Fruit fly (Drosophila melanogaster): Measurements from ENCODE around the gene ouib.

The ouib gene

dm6 chr3R:8716551-8716879 lies 8.8 kb upstream of the ouib start:
- TF ChIP-seq grau (tag; optimal IDR thresholded peaks at IDR 0.05), result peak; percentile 75
- no peak for TF ChIP-seq Sin3A (optimal IDR thresholded peaks at IDR 0.05)
- TF ChIP-seq Taf1 (GFP tag; IDR thresholded peaks at IDR 0.05), result peak; percentile 17; the same call in 1 of the 2 replicates

- TF ChIP-seq Pdp1 (GFP tag; optimal IDR thresholded peaks at IDR 0.05), result peak in 1 of 2 experiments; percentile 41
- TF ChIP-seq Xrp1 (GFP tag; IDR thresholded peaks at IDR 0.05), result no peak
These were observed 6.9 kb upstream of the ouib start, which contains the start of gene Cks85A for dm6 chr3R:8718356-8718755. Gene Cks85A (minus strand): TSS chr3R:8718456.

dm6 chr3R:8718898-8719297 lies 6.4 kb upstream of the ouib start, which contains the start of gene CG11760:
Gene CG11760 (plus strand): TSS chr3R:8719198.
- TF ChIP-seq wor (GFP tag; IDR thresholded peaks at IDR 0.05) (no peak), jing (GFP tag; optimal IDR thresholded peaks at IDR 0.05) (no peak), CG14710 (tag; optimal IDR thresholded peaks at IDR 0.05) (no peak), dm (GFP tag; optimal IDR thresholded peaks at IDR 0.05) (no peak), Sox100B (GFP tag; optimal IDR thresholded peaks at IDR 0.05) (no peak), CG9437 (GFP tag; optimal IDR thresholded peaks at IDR 0.05) (no peak), CG14050 (GFP tag; IDR thresholded peaks at IDR 0.05) (no peak), gem (tag; optimal IDR thresholded peaks at IDR 0.05) (no peak), CG31365 (tag; optimal IDR thresholded peaks at IDR 0.05) (no peak), cato (GFP tag; optimal IDR thresholded peaks at IDR 0.05; ENCODE audit: borderline replicate concordance) (no peak), Ada2b (GFP tag; IDR thresholded peaks at IDR 0.05) (no peak), CG12071 (GFP tag; optimal IDR thresholded peaks at IDR 0.05) (no peak), knrl (GFP tag; IDR thresholded peaks at IDR 0.05; ENCODE audit: partially characterized antibody) (no peak), CG12104 (GFP tag; optimal IDR thresholded peaks at IDR 0.05) (no peak), BEAF-32 (GFP tag; optimal IDR thresholded peaks at IDR 0.05) (no peak), Lim3 (GFP tag; IDR thresholded peaks at IDR 0.05) (no peak), Sin3A (optimal IDR thresholded peaks at IDR 0.05) (no peak), Med (GFP tag) (peak; percentile 61), CG4424 (GFP tag; optimal IDR thresholded peaks at IDR 0.05) (no peak), inv (GFP tag; IDR thresholded peaks at IDR 0.05; ENCODE audit: partially characterized antibody) (no peak), salm (tag; optimal IDR thresholded peaks at IDR 0.05) (no peak), Doc3 (GFP tag; IDR thresholded peaks at IDR 0.05; ENCODE audit: partially characterized antibody) (0 out of 3 replicates have a peak, but pooled peaks have one; percentile 16), sens (GFP tag) (peak; percentile 30), kni (GFP tag; optimal IDR thresholded peaks at IDR 0.05) (no peak)

- TF ChIP-seq CG6654 (GFP tag; optimal IDR thresholded peaks at IDR 0.05), result no peak
- TF ChIP-seq NFAT (GFP tag; IDR thresholded peaks at IDR 0.05), result no peak
- TF ChIP-seq CG10147 (GFP tag; optimal IDR thresholded peaks at IDR 0.05), result no peak
- no peak for TF ChIP-seq CG6683 (GFP tag; optimal IDR thresholded peaks at IDR 0.05)
- TF ChIP-seq CG14965 (GFP tag; optimal IDR thresholded peaks at IDR 0.05; ENCODE audit: borderline replicate concordance), result no peak
- no peak for TF ChIP-seq C15 (GFP tag; IDR thresholded peaks at IDR 0.05)
- no peak for TF ChIP-seq gem (tag; optimal IDR thresholded peaks at IDR 0.05)
- TF ChIP-seq pita (GFP tag; optimal IDR thresholded peaks at IDR 0.05), result no peak
- TF ChIP-seq lov (optimal IDR thresholded peaks at IDR 0.05), result no peak
- TF ChIP-seq lov (GFP tag; IDR thresholded peaks at IDR 0.05), result no peak
- no peak for TF ChIP-seq sqz (GFP tag; optimal IDR thresholded peaks at IDR 0.05)
- no peak for TF ChIP-seq ci (GFP tag; IDR thresholded peaks at IDR 0.05)
- TF ChIP-seq CG31224 (GFP tag; IDR thresholded peaks at IDR 0.05), result no peak
- TF ChIP-seq pnt (GFP tag; optimal IDR thresholded peaks at IDR 0.05), result no peak
- no peak for TF ChIP-seq CG9797 (GFP tag; optimal IDR thresholded peaks at IDR 0.05)
These were observed 4.2 kb upstream of the ouib start, which contains the start of gene CG8136 for dm6 chr3R:8721071-8721470. Gene CG8136 (plus strand): TSS chr3R:8721371.
